Fruit fly (Drosophila melanogaster): ENCODE results near the gene fh.
A peak's percentile ranks its signal among the peaks of the same experiment; 100 is the strongest.

The fh gene

dm6 chrX:9103308-9104185, 45.3 kb downstream of the fh start, which contains the start of gene CG7766:
Gene CG7766, minus strand, starts transcription at chrX:9103739.
- TF ChIP-seq CG12768 (GFP tag; optimal IDR thresholded peaks at IDR 0.05), result no peak
- peak; percentile 39 for TF ChIP-seq cic (GFP tag; optimal IDR thresholded peaks at IDR 0.05)
- TF ChIP-seq cnc (optimal IDR thresholded peaks at IDR 0.05), result no peak
- TF ChIP-seq bab1 (GFP tag; optimal IDR thresholded peaks at IDR 0.05), result peak; percentile 12
- TF ChIP-seq Mnt (GFP tag; optimal IDR thresholded peaks at IDR 0.05), result peak; percentile 71

DNA sequence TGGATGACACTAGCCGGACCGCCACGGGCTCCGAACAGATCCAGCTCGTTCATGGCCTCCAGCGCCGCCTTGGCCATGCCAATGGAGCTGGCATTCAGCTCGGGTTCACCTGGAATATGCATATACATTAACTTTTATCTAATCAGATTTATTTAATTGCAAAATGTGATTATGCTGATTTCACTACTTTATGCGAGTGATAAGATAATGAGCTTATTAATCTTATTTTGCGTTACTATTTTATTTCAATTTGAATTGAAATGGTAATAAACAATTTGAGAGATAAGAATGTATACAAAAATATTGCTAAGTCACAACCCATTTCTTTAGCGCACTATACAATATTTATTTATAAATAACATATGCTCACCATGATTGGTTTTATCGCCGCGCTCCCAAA, 46.7 kb downstream of the fh start:
- TF ChIP-seq pad (GFP tag; optimal IDR thresholded peaks at IDR 0.05), result no peak
- no peak for TF ChIP-seq Crg-1 (GFP tag; optimal IDR thresholded peaks at IDR 0.05)
- no peak for TF ChIP-seq CG1620 (GFP tag; optimal IDR thresholded peaks at IDR 0.05)
- no peak for TF ChIP-seq kay (GFP tag; ENCODE audit: borderline replicate concordance)

All from whole organism, adult.